Fruit fly (Drosophila melanogaster) whole organism, embryonic: ENCODE results near the gene Ir7g.

Source experiments
- CG10209 ChIP-seq: fragments of 200-800 bp; sonication (Bioruptor generic); optimal IDR thresholded peaks from 3 replicates; lab custom pipeline; 2017; ENCODE audit warnings: missing biosample characterization, mild to moderate bottlenecking, missing genetic modification characterization, missing genetic modification reagents
- CG10267 ChIP-seq: fragments of 200-800 bp; sonication (Bioruptor generic); optimal IDR thresholded peaks from 2 replicates; lab custom pipeline; 2018; ENCODE audit warnings: missing biosample characterization, mild to moderate bottlenecking, missing genetic modification characterization, moderate library complexity
- CG11456 ChIP-seq: fragments of 200-800 bp; sonication (Bioruptor generic); IDR thresholded peaks from 3 replicates; pipeline ENCODE4 v1.3.6; 2022; ENCODE audit warnings: missing biosample characterization, missing genetic modification characterization
- CG11696 ChIP-seq: fragments of 200-800 bp; sonication (Bioruptor generic); IDR thresholded peaks from 2 replicates; pipeline ENCODE4 v1.3.6; 2022; ENCODE audit warnings: missing biosample characterization, missing genetic modification characterization
- CG12071 ChIP-seq: fragments of 200-800 bp; sonication (Bioruptor generic); optimal IDR thresholded peaks from 3 replicates; lab custom pipeline; 2018; ENCODE audit warnings: missing biosample characterization, mild to moderate bottlenecking, missing genetic modification characterization
- CG12744 ChIP-seq: fragments of 200-800 bp; sonication (Bioruptor generic); optimal IDR thresholded peaks from 2 replicates; lab custom pipeline; 2016; ENCODE audit warnings: missing biosample characterization, missing genetic modification characterization
- CG15696 ChIP-seq: fragments of 200-800 bp; sonication (Bioruptor generic); optimal IDR thresholded peaks from 2 replicates; lab custom pipeline; 2019; ENCODE audit warnings: missing biosample characterization, mild to moderate bottlenecking, missing genetic modification characterization, moderate library complexity
- CG16813 ChIP-seq: fragments of 200-800 bp; sonication (Bioruptor generic); IDR thresholded peaks from 3 replicates; pipeline ENCODE4 v1.3.6; 2022; ENCODE audit warnings: missing biosample characterization, missing genetic modification characterization; ENCODE audit not compliant: partially characterized antibody
- CG17186 ChIP-seq: fragments of 200-800 bp; sonication (Bioruptor generic); optimal IDR thresholded peaks from 3 replicates; lab custom pipeline; 2017; ENCODE audit warnings: missing biosample characterization, missing genetic modification reagents, missing genetic modification characterization
- CG1792 ChIP-seq: fragments of 200-800 bp; sonication (Bioruptor generic); optimal IDR thresholded peaks from 2 replicates; lab custom pipeline; 2016; ENCODE audit warnings: missing biosample characterization, missing genetic modification characterization
- CG31224 ChIP-seq: fragments of 200-800 bp; sonication (Bioruptor generic); IDR thresholded peaks from 2 replicates; pipeline ENCODE4 v1.3.6; 2022; ENCODE audit warnings: missing biosample characterization, missing genetic modification characterization
- CG33213 ChIP-seq: fragments of 200-800 bp; sonication (Bioruptor generic); optimal IDR thresholded peaks from 3 replicates; lab custom pipeline; 2016; ENCODE audit warnings: missing biosample characterization, missing genetic modification characterization
- CG4404 ChIP-seq: fragments of 200-800 bp; sonication (Bioruptor generic); IDR thresholded peaks from 2 replicates; pipeline ENCODE4 v1.3.6; 2022; ENCODE audit warnings: missing biosample characterization, missing genetic modification characterization
- CG4424 ChIP-seq: fragments of 200-800 bp; sonication (Bioruptor generic); optimal IDR thresholded peaks from 3 replicates; lab custom pipeline; 2016; ENCODE audit warnings: missing biosample characterization, missing genetic modification characterization
- CG4617 ChIP-seq: fragments of 200-800 bp; sonication (Bioruptor generic); optimal IDR thresholded peaks from 3 replicates; lab custom pipeline; 2016; ENCODE audit warnings: missing biosample characterization, missing genetic modification characterization, borderline replicate concordance
- CG8478 ChIP-seq: fragments of >200 bp; optimal IDR thresholded peaks from 2 replicates; lab custom pipeline; 2018
- CG8765 ChIP-seq: fragments of 200-800 bp; sonication (Bioruptor generic); IDR thresholded peaks from 2 replicates; pipeline ENCODE4 v1.3.6; 2022; ENCODE audit warnings: missing biosample characterization, missing genetic modification characterization
- CG9817 ChIP-seq: fragments of 200-800 bp; sonication (Bioruptor generic); optimal IDR thresholded peaks from 2 replicates; lab custom pipeline; 2018; ENCODE audit warnings: missing biosample characterization, mild to moderate bottlenecking, missing genetic modification characterization, moderate library complexity
- CHES-1-like ChIP-seq: fragments of 200-800 bp; sonication (Bioruptor generic); optimal IDR thresholded peaks from 2 replicates; lab custom pipeline; 2016; ENCODE audit warnings: missing biosample characterization, missing genetic modification characterization
- CTCF ChIP-seq: fragments of 200-800 bp; sonication (Bioruptor generic); optimal IDR thresholded peaks from 2 replicates; lab custom pipeline; 2017; ENCODE audit warnings: missing biosample characterization, mild to moderate bottlenecking, missing genetic modification characterization, moderate library complexity
- D19A ChIP-seq: fragments of 200-800 bp; optimal IDR thresholded peaks from 3 replicates; lab custom pipeline; 2019; ENCODE audit warnings: missing biosample characterization, mild to moderate bottlenecking, missing genetic modification characterization, moderate library complexity
- Deaf1 ChIP-seq: fragments of 200-800 bp; optimal IDR thresholded peaks from 3 replicates; lab custom pipeline; 2019; ENCODE audit warnings: missing biosample characterization, mild to moderate bottlenecking, missing genetic modification characterization, moderate library complexity
- Dref ChIP-seq: fragments of 200-800 bp; sonication (Bioruptor generic); IDR thresholded peaks from 2 replicates; pipeline ENCODE4 v1.3.6; 2022; ENCODE audit warnings: missing biosample characterization, missing genetic modification characterization
- Ets97D ChIP-seq: fragments of 200-800 bp; sonication (Bioruptor generic); optimal IDR thresholded peaks from 3 replicates; lab custom pipeline; 2016; ENCODE audit warnings: missing biosample characterization, missing genetic modification characterization
- Fer3 ChIP-seq: fragments of 200-800 bp; sonication (Bioruptor generic); optimal IDR thresholded peaks from 2 replicates; lab custom pipeline; 2018; ENCODE audit warnings: missing biosample characterization, mild to moderate bottlenecking, missing genetic modification characterization, moderate library complexity
- Gug ChIP-seq: fragments of 200-800 bp; sonication (Bioruptor generic); IDR thresholded peaks from 4 replicates; pipeline ENCODE4 v1.3.6; 2022; ENCODE audit warnings: missing biosample characterization, missing genetic modification characterization
- HHEX ChIP-seq: fragments of 200-800 bp; sonication (Bioruptor generic); optimal IDR thresholded peaks from 3 replicates; lab custom pipeline; 2017; ENCODE audit warnings: missing biosample characterization, mild to moderate bottlenecking, missing genetic modification characterization, missing genetic modification reagents
- Hr51 ChIP-seq, 2 experiments: fragments of 200-800 bp; sonication (Bioruptor generic); optimal IDR thresholded peaks; 2 replicates in 1 of 2; 3 replicates in 1 of 2; lab custom pipeline; 2016 to 2018; ENCODE audit warnings: missing biosample characterization in 2 of 2, missing genetic modification characterization in 2 of 2, mild to moderate bottlenecking in 1 of 2, moderate library complexity in 1 of 2
- Hsf ChIP-seq: fragments of 200-800 bp; sonication (Bioruptor generic); optimal IDR thresholded peaks from 3 replicates; lab custom pipeline; 2016; ENCODE audit warnings: missing biosample characterization, missing genetic modification characterization
- NC2α ChIP-seq: fragments of 200-800 bp; sonication (Bioruptor generic); optimal IDR thresholded peaks from 2 replicates; lab custom pipeline; 2016; ENCODE audit warnings: missing biosample characterization, missing genetic modification characterization
- Nf-YC ChIP-seq: fragments of 200-800 bp; optimal IDR thresholded peaks from 3 replicates; lab custom pipeline; 2019; ENCODE audit warnings: missing biosample characterization, mild to moderate bottlenecking, missing genetic modification characterization, moderate library complexity
- Pdp1 ChIP-seq, 2 experiments: fragments of 200-800 bp; sonication (Bioruptor generic); optimal IDR thresholded peaks; 3 replicates each; lab custom pipeline; 2016; ENCODE audit warnings: missing biosample characterization in 2 of 2, missing genetic modification characterization in 2 of 2, mild to moderate bottlenecking in 1 of 2, moderate library complexity in 1 of 2
- Ravus ChIP-seq: fragments of 200-800 bp; sonication (Bioruptor generic); IDR thresholded peaks from 2 replicates; pipeline ENCODE4 v1.3.6; 2022; ENCODE audit warnings: missing biosample characterization, missing genetic modification characterization
- bab2 ChIP-seq: fragments of 200-800 bp; sonication (Bioruptor generic); optimal IDR thresholded peaks from 2 replicates; lab custom pipeline; 2016; ENCODE audit warnings: missing biosample characterization, missing genetic modification characterization
- ci ChIP-seq: fragments of 200-800 bp; sonication (Bioruptor generic); IDR thresholded peaks from 3 replicates; pipeline ENCODE4 v1.3.6; 2022; ENCODE audit warnings: missing biosample characterization, missing genetic modification characterization
- ems ChIP-seq: fragments of 200-800 bp; sonication (Bioruptor generic); optimal IDR thresholded peaks from 3 replicates; lab custom pipeline; 2016; ENCODE audit warnings: missing biosample characterization, missing genetic modification characterization
- ham ChIP-seq: fragments of 200-800 bp; sonication (Bioruptor generic); IDR thresholded peaks from 2 replicates; pipeline ENCODE4 v1.3.6; 2022; ENCODE audit warnings: missing biosample characterization, missing genetic modification characterization
- ind ChIP-seq: fragments of 200-800 bp; sonication (Bioruptor generic); optimal IDR thresholded peaks from 3 replicates; lab custom pipeline; 2016; ENCODE audit warnings: missing biosample characterization, missing genetic modification characterization
- jing ChIP-seq: fragments of 200-800 bp; sonication (Bioruptor generic); optimal IDR thresholded peaks from 2 replicates; lab custom pipeline; 2018; ENCODE audit warnings: missing biosample characterization, mild to moderate bottlenecking, missing genetic modification characterization
- jumu ChIP-seq: fragments of 200-800 bp; sonication (Bioruptor generic); optimal IDR thresholded peaks from 3 replicates; lab custom pipeline; 2016; ENCODE audit warnings: missing biosample characterization, missing genetic modification characterization
- ken ChIP-seq: fragments of 200-800 bp; sonication (Bioruptor generic); IDR thresholded peaks from 3 replicates; pipeline ENCODE4 v1.3.6; 2022; ENCODE audit warnings: missing biosample characterization, missing genetic modification characterization
- mam ChIP-seq: fragments of 200-800 bp; sonication (Bioruptor generic); optimal IDR thresholded peaks from 3 replicates; lab custom pipeline; 2016; ENCODE audit warnings: missing biosample characterization, missing genetic modification characterization
- mirr ChIP-seq: fragments of 200-800 bp; sonication (Bioruptor generic); optimal IDR thresholded peaks from 3 replicates; lab custom pipeline; 2018; ENCODE audit warnings: missing biosample characterization, mild to moderate bottlenecking, missing genetic modification characterization
- prd ChIP-seq, 3 experiments: fragments of >200 bp in 2 of 3; fragments of 200-800 bp in 1 of 3; sonication (Bioruptor generic) in 1 of 3; optimal IDR thresholded peaks in 2 of 3; IDR thresholded peaks in 1 of 3; 2 replicates in 2 of 3; 3 replicates in 1 of 3; pipeline versions ENCODE4 v1.3.6 to Lab custom; 2017 to 2022; ENCODE audit warnings: missing biosample characterization in 1 of 3, missing genetic modification characterization in 1 of 3
- ro ChIP-seq: fragments of 200-800 bp; sonication (Bioruptor generic); IDR thresholded peaks from 2 replicates; pipeline ENCODE4 v1.3.6; 2022; ENCODE audit warnings: missing biosample characterization, missing genetic modification characterization
- schlank ChIP-seq: fragments of 200-800 bp; sonication (Bioruptor generic); optimal IDR thresholded peaks from 2 replicates; lab custom pipeline; 2018; ENCODE audit warnings: missing biosample characterization, mild to moderate bottlenecking, missing genetic modification characterization
- sens-2 ChIP-seq: fragments of 200-800 bp; sonication (Bioruptor generic); IDR thresholded peaks from 2 replicates; pipeline ENCODE4 v1.3.6; 2022; ENCODE audit warnings: missing biosample characterization, missing genetic modification characterization
- slou ChIP-seq: fragments of 200-800 bp; sonication (Bioruptor generic); optimal IDR thresholded peaks from 3 replicates; lab custom pipeline; 2016; ENCODE audit warnings: missing biosample characterization, missing genetic modification characterization
- tx ChIP-seq: fragments of 200-800 bp; sonication (Bioruptor generic); optimal IDR thresholded peaks from 2 replicates; lab custom pipeline; 2016; ENCODE audit warnings: missing biosample characterization, missing genetic modification characterization
- usp ChIP-seq: fragments of >200 bp; optimal IDR thresholded peaks from 2 replicates; lab custom pipeline; 2017; ENCODE audit warnings: missing biosample characterization, missing genetic modification characterization
- zfh1 ChIP-seq: fragments of 200-800 bp; sonication (Bioruptor generic); IDR thresholded peaks from 3 replicates; pipeline ENCODE4 v1.3.6; 2022; ENCODE audit warnings: missing biosample characterization, missing genetic modification characterization

Gene Ir7g

dm6 chrX:7920081-7920688, 35.7 kb downstream of the Ir7g start, which contains the start of the genes hdm and Ykt6 (continued):
- TF ChIP-seq bab2 (GFP tag; lab: Kevin White, UChicago) = peak; percentile 85
- TF ChIP-seq usp (GFP tag; lab: Kevin White, UChicago) = no peak
- peak; percentile 85 for TF ChIP-seq zfh1
- peak; percentile 74 for TF ChIP-seq tx
- TF ChIP-seq Deaf1 (tag; lab: Kevin White, UChicago) = peak; percentile 60
- TF ChIP-seq CG4617 = peak; percentile 80
- TF ChIP-seq schlank = peak; percentile 64
- peak in 1 of 2 experiments; percentile 72 for TF ChIP-seq Hr51 (GFP tag; optimal IDR thresholded peaks at IDR 0.05; lab: Kevin White, UChicago)
- TF ChIP-seq CG10209 = peak; percentile 75
- no peak for TF ChIP-seq ham (GFP tag; lab: Robert Waterston, UW)
- no peak for TF ChIP-seq CG12071 (GFP tag; lab: Kevin White, UChicago)
- peak; percentile 84 for TF ChIP-seq ken
- peak; percentile 74 for TF ChIP-seq ems (GFP tag; lab: Kevin White, UChicago)
- peak; percentile 79 for TF ChIP-seq CG4404
- TF ChIP-seq Ets97D (GFP tag; lab: Kevin White, UChicago) = peak; percentile 73
- TF ChIP-seq HHEX (GFP tag; lab: Kevin White, UChicago) = no peak
- no peak for TF ChIP-seq Ravus
- TF ChIP-seq CG9817 = peak; percentile 72
- TF ChIP-seq CHES-1-like (GFP tag; lab: Kevin White, UChicago) = peak; percentile 77
- peak; percentile 80 for TF ChIP-seq CG8765 (GFP tag; lab: Robert Waterston, UW)
- peak; percentile 51 for TF ChIP-seq NC2α (GFP tag; lab: Kevin White, UChicago)
- TF ChIP-seq slou (GFP tag; lab: Kevin White, UChicago) = peak; percentile 64
- TF ChIP-seq CG17186 (GFP tag; lab: Kevin White, UChicago) = peak; percentile 90
- peak; percentile 78; the same call in 3 of the 4 replicates for TF ChIP-seq Gug (GFP tag; lab: Robert Waterston, UW)
- TF ChIP-seq Nf-YC (tag; lab: Kevin White, UChicago) = peak; percentile 61
- TF ChIP-seq CG15696 = peak; percentile 80
- peak; percentile 72 for TF ChIP-seq CG33213 (GFP tag; lab: Kevin White, UChicago)
- peak; percentile 76 for TF ChIP-seq CG10267 (tag; lab: Kevin White, UChicago)
- TF ChIP-seq CG12744 = peak; percentile 58
- no peak for TF ChIP-seq Fer3 (tag; lab: Kevin White, UChicago)
- TF ChIP-seq ro = 0 out of 2 replicates have a peak, but pooled peaks have one; percentile 44
- no peak for TF ChIP-seq ind (GFP tag; lab: Kevin White, UChicago)
- TF ChIP-seq CG1792 = peak; percentile 64
- peak; percentile 37; the same call in 1 of the 2 replicates for TF ChIP-seq CG11696
- no peak for TF ChIP-seq jing (GFP tag; lab: Kevin White, UChicago)
- no peak for TF ChIP-seq prd (optimal IDR thresholded peaks at IDR 0.05; lab: Kevin White, UChicago)
- peak; percentile 92 for TF ChIP-seq prd (GFP tag; IDR thresholded peaks at IDR 0.05; lab: Robert Waterston, UW)
- peak; percentile 77 for TF ChIP-seq Hsf
- TF ChIP-seq CG31224 (GFP tag; lab: Robert Waterston, UW) = peak; percentile 66
- peak; percentile 59 for TF ChIP-seq D19A (tag; lab: Kevin White, UChicago)
- peak; percentile 74 for TF ChIP-seq CG4424 (GFP tag; lab: Kevin White, UChicago)
- TF ChIP-seq CG11456 = no peak; the same call in 1 of the 3 replicates
- peak; percentile 84 for TF ChIP-seq mam (GFP tag; lab: Kevin White, UChicago)
- no peak for TF ChIP-seq mirr (GFP tag; lab: Kevin White, UChicago)
- TF ChIP-seq CG8478 (lab: Kevin White, UChicago) = no peak
- peak; percentile 81; the same call in 1 of the 3 replicates for TF ChIP-seq ci (GFP tag; lab: Robert Waterston, UW)
- peak; percentile 78 to 80 for TF ChIP-seq Pdp1 (GFP tag; optimal IDR thresholded peaks at IDR 0.05; lab: Kevin White, UChicago)
- TF ChIP-seq sens-2 = peak; percentile 81
- peak; percentile 75 for TF ChIP-seq Dref (GFP tag; lab: Robert Waterston, UW)
- TF ChIP-seq jumu (GFP tag; lab: Kevin White, UChicago) = peak; percentile 86
- TF ChIP-seq CG16813 (GFP tag; lab: Robert Waterston, UW) = peak; percentile 95
- peak; percentile 24 for TF ChIP-seq CTCF (GFP tag; lab: Kevin White, UChicago)
